Fruit fly (Drosophila melanogaster) whole organism, embryonic: ENCODE data around the gene CG1309.

Experiments
- Asciz ChIP-seq: fragments of 200-800 bp; sonication (Bioruptor generic); optimal IDR thresholded peaks from 2 replicates; lab custom pipeline; 2017; ENCODE audit warnings: missing biosample characterization, mild to moderate bottlenecking, missing genetic modification characterization, missing genetic modification reagents
- CG12659 ChIP-seq: fragments of 200-800 bp; sonication (Bioruptor generic); optimal IDR thresholded peaks from 3 replicates; lab custom pipeline; 2017; ENCODE audit warnings: mild to moderate bottlenecking, missing biosample characterization, missing genetic modification reagents, missing genetic modification characterization
- CG14710 ChIP-seq: fragments of 200-800 bp; sonication (Bioruptor generic); optimal IDR thresholded peaks from 3 replicates; lab custom pipeline; 2019; ENCODE audit warnings: missing biosample characterization, mild to moderate bottlenecking, missing genetic modification characterization, moderate library complexity
- CG15269 ChIP-seq: fragments of 200-800 bp; sonication (Bioruptor generic); optimal IDR thresholded peaks from 2 replicates; lab custom pipeline; 2018; ENCODE audit warnings: missing biosample characterization, mild to moderate bottlenecking, missing genetic modification characterization, moderate library complexity
- CG16863 ChIP-seq: fragments of 200-800 bp; sonication (Bioruptor generic); optimal IDR thresholded peaks from 3 replicates; lab custom pipeline; 2016; ENCODE audit warnings: missing biosample characterization, missing genetic modification characterization
- CG18764 ChIP-seq: fragments of 200-800 bp; sonication (Bioruptor generic); optimal IDR thresholded peaks from 3 replicates; lab custom pipeline; 2016; ENCODE audit warnings: missing biosample characterization, missing genetic modification characterization
- CG2199 ChIP-seq: fragments of 200-800 bp; sonication (Bioruptor generic); IDR thresholded peaks from 3 replicates; pipeline ENCODE4 v1.3.6; 2022; ENCODE audit warnings: missing biosample characterization, missing genetic modification characterization
- CG2202 ChIP-seq: fragments of 200-800 bp; sonication (Bioruptor generic); optimal IDR thresholded peaks from 2 replicates; lab custom pipeline; 2018; ENCODE audit warnings: missing biosample characterization, mild to moderate bottlenecking, missing genetic modification characterization
- CG3065 ChIP-seq: fragments of 200-800 bp; sonication (Bioruptor generic); optimal IDR thresholded peaks from 2 replicates; lab custom pipeline; 2016; ENCODE audit warnings: missing biosample characterization, missing genetic modification characterization
- CG34224 ChIP-seq: fragments of 200-800 bp; sonication (Bioruptor generic); IDR thresholded peaks from 3 replicates; pipeline ENCODE4 v1.3.6; 2022; ENCODE audit warnings: missing biosample characterization, missing genetic modification characterization; ENCODE audit not compliant: partially characterized antibody
- CG3995 ChIP-seq: fragments of 200-800 bp; sonication (Bioruptor generic); optimal IDR thresholded peaks from 3 replicates; lab custom pipeline; 2016; ENCODE audit warnings: missing biosample characterization, missing genetic modification characterization
- CG6683 ChIP-seq: fragments of 200-800 bp; sonication (Bioruptor generic); optimal IDR thresholded peaks from 2 replicates; lab custom pipeline; 2017; ENCODE audit warnings: missing biosample characterization, mild to moderate bottlenecking, missing genetic modification characterization, missing genetic modification reagents
- CG6765 ChIP-seq: fragments of 200-800 bp; sonication (Bioruptor generic); optimal IDR thresholded peaks from 3 replicates; lab custom pipeline; 2017; ENCODE audit warnings: missing biosample characterization, mild to moderate bottlenecking, missing genetic modification characterization
- CG7271 ChIP-seq: fragments of 200-800 bp; sonication (Bioruptor generic); optimal IDR thresholded peaks from 2 replicates; lab custom pipeline; 2018; ENCODE audit warnings: missing biosample characterization, mild to moderate bottlenecking, missing genetic modification characterization, moderate library complexity
- CG8089 ChIP-seq: fragments of 200-800 bp; sonication (Bioruptor generic); optimal IDR thresholded peaks from 3 replicates; lab custom pipeline; 2016; ENCODE audit warnings: missing biosample characterization, missing genetic modification characterization
- CG8944 ChIP-seq: fragments of 200-800 bp; sonication (Bioruptor generic); optimal IDR thresholded peaks from 3 replicates; lab custom pipeline; 2016; ENCODE audit warnings: missing biosample characterization, missing genetic modification characterization
- CG9437 ChIP-seq: fragments of 200-800 bp; sonication (Bioruptor generic); optimal IDR thresholded peaks from 2 replicates; lab custom pipeline; 2018; ENCODE audit warnings: missing biosample characterization, mild to moderate bottlenecking, missing genetic modification characterization
- CkIIα-i1 ChIP-seq: fragments of 200-800 bp; sonication (Bioruptor generic); IDR thresholded peaks from 2 replicates; pipeline ENCODE4 v1.3.6; 2022; ENCODE audit warnings: missing biosample characterization, missing genetic modification characterization
- CoRest ChIP-seq: fragments of 200-800 bp; sonication (Bioruptor generic); optimal IDR thresholded peaks from 3 replicates; lab custom pipeline; 2018; ENCODE audit warnings: missing biosample characterization, mild to moderate bottlenecking, missing genetic modification characterization, moderate library complexity
- Dref ChIP-seq: fragments of 200-800 bp; sonication (Bioruptor generic); IDR thresholded peaks from 2 replicates; pipeline ENCODE4 v1.3.6; 2022; ENCODE audit warnings: missing biosample characterization, missing genetic modification characterization
- Ets65A ChIP-seq: fragments of 200-800 bp; sonication (Bioruptor generic); peaks from one replicate; lab custom pipeline; 2016; ENCODE audit warnings: missing biosample characterization, missing genetic modification characterization
- MESR4 ChIP-seq: fragments of 200-800 bp; sonication (Bioruptor generic); optimal IDR thresholded peaks from 2 replicates; lab custom pipeline; 2018; ENCODE audit warnings: missing biosample characterization, mild to moderate bottlenecking, missing genetic modification characterization, moderate library complexity
- Med ChIP-seq: fragments of 200-800 bp; sonication (Bioruptor generic); peaks from one replicate; lab custom pipeline; 2016; ENCODE audit warnings: missing biosample characterization, missing genetic modification characterization, mild to moderate bottlenecking, inconsistent platforms, moderate library complexity
- Mrtf ChIP-seq: fragments of 200-800 bp; sonication (Bioruptor generic); IDR thresholded peaks from 3 replicates; pipeline ENCODE4 v1.3.6; 2022; ENCODE audit warnings: missing biosample characterization, missing genetic modification characterization
- NC2β ChIP-seq: fragments of 200-800 bp; sonication (Bioruptor generic); optimal IDR thresholded peaks from 2 replicates; lab custom pipeline; 2016; ENCODE audit warnings: missing biosample characterization, missing genetic modification characterization
- NfI ChIP-seq: fragments of 200-800 bp; sonication (Bioruptor generic); optimal IDR thresholded peaks from 3 replicates; lab custom pipeline; 2018; ENCODE audit warnings: missing biosample characterization, mild to moderate bottlenecking, missing genetic modification characterization, moderate library complexity
- Ptx1 ChIP-seq: fragments of 200-800 bp; sonication (Bioruptor generic); IDR thresholded peaks from 2 replicates; pipeline ENCODE4 v1.3.6; 2022; ENCODE audit warnings: missing biosample characterization, missing genetic modification characterization
- Sry-δ ChIP-seq: fragments of 200-800 bp; sonication (Bioruptor generic); optimal IDR thresholded peaks from 2 replicates; lab custom pipeline; 2016; ENCODE audit warnings: missing biosample characterization, missing genetic modification characterization
- Xrp1 ChIP-seq: fragments of 200-800 bp; sonication (Bioruptor generic); IDR thresholded peaks from 2 replicates; pipeline ENCODE4 v1.3.6; 2022; ENCODE audit warnings: missing biosample characterization, missing genetic modification characterization
- al ChIP-seq: fragments of 200-800 bp; sonication (Bioruptor generic); IDR thresholded peaks from 2 replicates; pipeline ENCODE4 v1.3.6; 2022; ENCODE audit warnings: missing biosample characterization, missing genetic modification characterization
- corto ChIP-seq: fragments of 200-800 bp; sonication (Bioruptor generic); optimal IDR thresholded peaks from 2 replicates; lab custom pipeline; 2016; ENCODE audit warnings: missing biosample characterization, mild to moderate bottlenecking, missing genetic modification characterization, moderate library complexity
- en ChIP-seq: fragments of 200-800 bp; sonication (Bioruptor generic); optimal IDR thresholded peaks from 2 replicates; lab custom pipeline; 2016; ENCODE audit warnings: missing biosample characterization, missing genetic modification characterization
- eyg ChIP-seq: fragments of 200-800 bp; sonication (Bioruptor generic); optimal IDR thresholded peaks from 3 replicates; lab custom pipeline; 2016; ENCODE audit warnings: missing biosample characterization, missing genetic modification characterization
- ftz-f1 ChIP-seq: fragments of 200-800 bp; sonication (Bioruptor generic); optimal IDR thresholded peaks from 2 replicates; lab custom pipeline; 2016; ENCODE audit warnings: missing biosample characterization, missing genetic modification characterization
- ham ChIP-seq: fragments of 200-800 bp; sonication (Bioruptor generic); IDR thresholded peaks from 2 replicates; pipeline ENCODE4 v1.3.6; 2022; ENCODE audit warnings: missing biosample characterization, missing genetic modification characterization
- lab ChIP-seq: fragments of 200-800 bp; sonication (Bioruptor generic); optimal IDR thresholded peaks from 3 replicates; lab custom pipeline; 2017; ENCODE audit warnings: missing biosample characterization, missing genetic modification characterization, mild to moderate bottlenecking, moderate library complexity, missing genetic modification reagents
- maf-S ChIP-seq: fragments of 200-800 bp; sonication (Bioruptor generic); optimal IDR thresholded peaks from 2 replicates; lab custom pipeline; 2016; ENCODE audit warnings: missing biosample characterization, missing genetic modification characterization
- row ChIP-seq: fragments of 200-800 bp; sonication (Bioruptor generic); IDR thresholded peaks from 3 replicates; pipeline ENCODE4 v1.3.6; 2022; ENCODE audit warnings: missing biosample characterization, missing genetic modification characterization
- sc ChIP-seq, 3 experiments: fragments of >200 bp in 2 of 3; fragments of 200-800 bp in 1 of 3; sonication (Bioruptor generic) in 1 of 3; optimal IDR thresholded peaks; 2 replicates in 2 of 3; 3 replicates in 1 of 3; lab custom pipeline; 2017; ENCODE audit warnings: mild to moderate bottlenecking in 1 of 3, missing biosample characterization in 1 of 3, missing genetic modification characterization in 1 of 3, missing genetic modification reagents in 1 of 3
- sens ChIP-seq: fragments of 200-800 bp; sonication (Bioruptor generic); peaks from one replicate; lab custom pipeline; 2016; ENCODE audit warnings: missing biosample characterization, missing genetic modification characterization
- tgo ChIP-seq: fragments of 200-800 bp; sonication (Bioruptor generic); IDR thresholded peaks from 3 replicates; pipeline ENCODE4 v1.3.6; 2022; ENCODE audit warnings: missing biosample characterization, missing genetic modification characterization
- tna ChIP-seq: fragments of 200-800 bp; sonication (Bioruptor generic); IDR thresholded peaks from 2 replicates; pipeline ENCODE4 v1.3.6; 2022; ENCODE audit warnings: missing biosample characterization, missing genetic modification characterization; ENCODE audit not compliant: partially characterized antibody
- vvl ChIP-seq: fragments of 200-800 bp; sonication (Bioruptor generic); IDR thresholded peaks from 2 replicates; pipeline ENCODE4 v1.3.6; 2022; ENCODE audit warnings: missing biosample characterization, missing genetic modification characterization
- wor ChIP-seq: fragments of 200-800 bp; sonication (Bioruptor generic); IDR thresholded peaks from 2 replicates; pipeline ENCODE4 v1.3.6; 2022; ENCODE audit warnings: missing biosample characterization, missing genetic modification characterization

The CG1309 gene

dm6 chr3L:4211440-4211839, 47.8 kb upstream of the CG1309 start, which contains the start of gene Cpr64Ab:
Cpr64Ab (minus strand) TSS chr3L:4211540.
- TF ChIP-seq CG6765 (GFP tag; lab: Kevin White, UChicago) (no peak), MESR4 (GFP tag; lab: Kevin White, UChicago) (no peak), lab (GFP tag; lab: Kevin White, UChicago) (no peak), CG15269 (no peak), CG6683 (GFP tag; lab: Kevin White, UChicago) (no peak), CG12659 (GFP tag; lab: Kevin White, UChicago) (no peak), CG9437 (GFP tag; lab: Kevin White, UChicago) (no peak), Xrp1 (no peak), sc (optimal IDR thresholded peaks at IDR 0.05; lab: Kevin White, UChicago) (no peak), sc (GFP tag; optimal IDR thresholded peaks at IDR 0.05; lab: Kevin White, UChicago) (no peak), NfI (GFP tag; lab: Kevin White, UChicago) (no peak), en (GFP tag; lab: Kevin White, UChicago) (no peak), CG8944 (GFP tag; lab: Kevin White, UChicago) (no peak), CoRest (no peak), al (GFP tag; lab: Robert Waterston, UW) (no peak), Dref (GFP tag; lab: Robert Waterston, UW) (no peak), CG18764 (no peak)

- TF ChIP-seq lab (GFP tag; lab: Kevin White, UChicago) (no peak), Ptx1 (GFP tag; lab: Robert Waterston, UW) (no peak), ham (no peak), sens (GFP tag; lab: Kevin White, UChicago) (peak; percentile 5)
These were observed 46.4 kb upstream of the CG1309 start, which contains the start of gene Cpr64Ac for dm6 chr3L:4212815-4213214. Cpr64Ac (minus strand) TSS chr3L:4212915.

- no peak for TF ChIP-seq CG12659 (GFP tag; lab: Kevin White, UChicago)
- no peak for TF ChIP-seq CG34224 (GFP tag; lab: Robert Waterston, UW)
- TF ChIP-seq CG3065 = no peak
- no peak for TF ChIP-seq CG14710 (tag; lab: Kevin White, UChicago)
- TF ChIP-seq CG8089 (GFP tag; lab: Kevin White, UChicago) = no peak
- TF ChIP-seq Ets65A = peak; percentile 47
- TF ChIP-seq vvl (GFP tag; lab: Robert Waterston, UW) = 0 out of 2 replicates have a peak, but pooled peaks have one; percentile 20
- TF ChIP-seq tgo (GFP tag; lab: Robert Waterston, UW) = no peak
- TF ChIP-seq CG8944 (GFP tag; lab: Kevin White, UChicago) = no peak
- TF ChIP-seq wor (GFP tag; lab: Robert Waterston, UW) = no peak
- no peak for TF ChIP-seq CkIIα-i1 (GFP tag; lab: Robert Waterston, UW)
These were observed 44.2 kb upstream of the CG1309 start, which contains the start of gene Cpr64Ad for dm6 chr3L:4215079-4215478. Cpr64Ad (plus strand) TSS chr3L:4215379.

dm6 chr3L:4219291-4220228, 39.7 kb upstream of the CG1309 start:
- TF ChIP-seq eyg (GFP tag; lab: Kevin White, UChicago) = no peak
- no peak for TF ChIP-seq CG7271 (tag; lab: Kevin White, UChicago)
- no peak for TF ChIP-seq row
- TF ChIP-seq tna = no peak
- no peak for TF ChIP-seq Sry-δ (GFP tag; lab: Kevin White, UChicago)
- TF ChIP-seq maf-S = no peak
- TF ChIP-seq CG2199 (GFP tag; lab: Robert Waterston, UW) = peak; percentile 68; the same call in 1 of the 3 replicates
- TF ChIP-seq corto (GFP tag; lab: Kevin White, UChicago) = no peak
- no peak for TF ChIP-seq Mrtf (GFP tag; lab: Robert Waterston, UW)
- peak; percentile 23 for TF ChIP-seq Asciz (GFP tag; lab: Kevin White, UChicago)
- TF ChIP-seq CG2202 = no peak
- TF ChIP-seq CG16863 (GFP tag; lab: Kevin White, UChicago) = no peak
- peak; percentile 10 for TF ChIP-seq ftz-f1
- no peak for TF ChIP-seq NC2β (GFP tag; lab: Kevin White, UChicago)
- TF ChIP-seq CG3995 (GFP tag; lab: Kevin White, UChicago) = no peak
- TF ChIP-seq vvl (GFP tag; lab: Robert Waterston, UW) = peak; percentile 15; the same call in 1 of the 2 replicates
- TF ChIP-seq Med (GFP tag; lab: Kevin White, UChicago) = peak; percentile 23
